Worm (Caenorhabditis elegans) whole organism, L1 larva: Measurements from ENCODE around the gene col-162.

ENCODE experiments used
- F16B12.6 ChIP-seq: fragments of 150-350 bp; optimal IDR thresholded peaks from 2 replicates; lab custom pipeline; 2014; ENCODE audit warnings: missing biosample characterization, missing genetic modification characterization
- aha-1 ChIP-seq: fragments of 150-350 bp; optimal IDR thresholded peaks from 2 replicates; lab custom pipeline; 2014; ENCODE audit warnings: missing biosample characterization, missing genetic modification characterization
- blmp-1 ChIP-seq: fragments of 150-350 bp; optimal IDR thresholded peaks from 2 replicates; lab custom pipeline; 2014; ENCODE audit warnings: missing biosample characterization, missing genetic modification characterization
- ceh-8 ChIP-seq: fragments of 200-800 bp; sonication (Bioruptor generic); optimal IDR thresholded peaks from 2 replicates; lab custom pipeline; 2018; ENCODE audit warnings: mild to moderate bottlenecking, missing genetic modification characterization, moderate library complexity, missing compliant biosample characterization
- ceh-90 ChIP-seq: sonication (generic microtip); optimal IDR thresholded peaks from 2 replicates; lab custom pipeline; 2016; ENCODE audit warnings: missing genetic modification characterization, missing compliant biosample characterization
- dsc-1 ChIP-seq: sonication (generic microtip); optimal IDR thresholded peaks from 2 replicates; lab custom pipeline; 2016; ENCODE audit warnings: mild to moderate bottlenecking, missing genetic modification characterization, missing compliant biosample characterization
- efl-1 ChIP-seq, 4 experiments: fragments of 150-350 bp; optimal IDR thresholded peaks in 3 of 4; peaks in 1 of 4; 1 replicate in 1 of 4; 2 replicates in 3 of 4; lab custom pipeline; 2014; ENCODE audit warnings: missing biosample characterization in 2 of 4, missing genetic modification characterization in 2 of 4, missing genetic modification reagents in 2 of 4
- egl-13 ChIP-seq: sonication (generic microtip); optimal IDR thresholded peaks from 2 replicates; lab custom pipeline; 2016; ENCODE audit warnings: missing genotype, missing genetic modification reagents, missing genetic modification characterization, missing compliant biosample characterization
- fos-1 ChIP-seq: fragments of 150-350 bp; optimal IDR thresholded peaks from 2 replicates; lab custom pipeline; 2014; ENCODE audit warnings: missing biosample characterization, missing genetic modification characterization
- grh-1 ChIP-seq: fragments of 200-800 bp; sonication (Bioruptor generic); IDR thresholded peaks from 2 replicates; pipeline ENCODE4 v1.3.6; 2022; ENCODE audit warnings: missing genetic modification reagents, missing genetic modification characterization, missing compliant biosample characterization
- hpl-2 ChIP-seq: fragments of 150-350 bp; optimal IDR thresholded peaks from 2 replicates; lab custom pipeline; 2014; ENCODE audit warnings: missing biosample characterization, missing genetic modification reagents, missing genetic modification characterization
- irx-1 ChIP-seq: sonication (generic microtip); optimal IDR thresholded peaks from 2 replicates; lab custom pipeline; 2016; ENCODE audit warnings: missing genetic modification characterization, missing compliant biosample characterization
- isw-1 ChIP-seq: fragments of 200-800 bp; sonication (Bioruptor generic); IDR thresholded peaks from 2 replicates; pipeline ENCODE4 v1.3.6; 2022; ENCODE audit warnings: missing genetic modification characterization, missing compliant biosample characterization
- lin-14 ChIP-seq: fragments of 200-800 bp; sonication (Bioruptor generic); optimal IDR thresholded peaks from 2 replicates; lab custom pipeline; 2018; ENCODE audit warnings: mild to moderate bottlenecking, missing genetic modification characterization, moderate library complexity, missing compliant biosample characterization
- lin-35 ChIP-seq, 2 experiments: fragments of 150-350 bp; optimal IDR thresholded peaks; 2 replicates each; lab custom pipeline; 2014; ENCODE audit warnings: missing biosample characterization in 2 of 2, missing genetic modification characterization in 2 of 2, missing genetic modification reagents in 2 of 2
- lin-39 ChIP-seq: fragments of 150-350 bp; optimal IDR thresholded peaks from 2 replicates; lab custom pipeline; 2014; ENCODE audit warnings: missing biosample characterization, missing genetic modification reagents, missing genetic modification characterization
- lir-3 ChIP-seq: sonication (generic microtip); optimal IDR thresholded peaks from 2 replicates; lab custom pipeline; 2016; ENCODE audit warnings: mild to moderate bottlenecking, missing genetic modification characterization, moderate library complexity, missing compliant biosample characterization; ENCODE audit not compliant: poor library complexity
- lsy-2 ChIP-seq, 2 experiments: fragments of 150-350 bp; optimal IDR thresholded peaks; 2 replicates each; lab custom pipeline; 2014; ENCODE audit warnings: missing biosample characterization in 2 of 2, missing genetic modification characterization in 2 of 2
- mab-9 ChIP-seq: fragments of 200-800 bp; sonication (Bioruptor generic); IDR thresholded peaks from 2 replicates; pipeline ENCODE4 v1.3.6; 2022; ENCODE audit warnings: missing genetic modification reagents, missing genetic modification characterization, missing compliant biosample characterization
- mdl-1 ChIP-seq, 2 experiments: fragments of 150-350 bp; optimal IDR thresholded peaks; 2 replicates each; lab custom pipeline; 2014 to 2017; ENCODE audit warnings: missing biosample characterization in 2 of 2, missing genetic modification characterization in 2 of 2, inconsistent platforms in 1 of 2
- mef-2 ChIP-seq: fragments of 150-350 bp; optimal IDR thresholded peaks from 2 replicates; lab custom pipeline; 2014; ENCODE audit warnings: missing biosample characterization, missing genetic modification characterization
- mep-1 ChIP-seq: fragments of 150-350 bp; optimal IDR thresholded peaks from 2 replicates; lab custom pipeline; 2014; ENCODE audit warnings: missing biosample characterization, missing genetic modification characterization
- nhr-11 ChIP-seq: fragments of 150-350 bp; optimal IDR thresholded peaks from 2 replicates; lab custom pipeline; 2014; ENCODE audit warnings: missing biosample characterization, missing genetic modification characterization
- nhr-12 ChIP-seq: sonication (generic microtip); optimal IDR thresholded peaks from 2 replicates; lab custom pipeline; 2017; ENCODE audit warnings: missing biosample characterization, missing genetic modification characterization
- nhr-19 ChIP-seq: fragments of 200-800 bp; sonication (Bioruptor generic); conservative IDR thresholded peaks from 2 replicates; pipeline ENCODE4 v1.3.6; 2022; ENCODE audit warnings: missing genetic modification characterization, missing compliant biosample characterization
- nhr-20 ChIP-seq: sonication (generic microtip); optimal IDR thresholded peaks from 2 replicates; lab custom pipeline; 2016; ENCODE audit warnings: mild to moderate bottlenecking, missing genetic modification characterization, missing compliant biosample characterization
- nhr-28 ChIP-seq: fragments of 150-350 bp; optimal IDR thresholded peaks from 2 replicates; lab custom pipeline; 2014; ENCODE audit warnings: missing biosample characterization, missing genetic modification characterization
- nhr-47 ChIP-seq: sonication (generic microtip); optimal IDR thresholded peaks from 2 replicates; lab custom pipeline; 2016; ENCODE audit warnings: mild to moderate bottlenecking, missing genetic modification characterization, moderate library complexity, missing compliant biosample characterization
- nhr-71 ChIP-seq: sonication (generic microtip); optimal IDR thresholded peaks from 2 replicates; lab custom pipeline; 2016; ENCODE audit warnings: mild to moderate bottlenecking, missing genetic modification characterization, moderate library complexity, missing compliant biosample characterization
- nhr-76 ChIP-seq: sonication (generic microtip); optimal IDR thresholded peaks from 2 replicates; lab custom pipeline; 2017; ENCODE audit warnings: missing biosample characterization, missing genetic modification characterization
- nhr-84 ChIP-seq: sonication (generic microtip); optimal IDR thresholded peaks from 2 replicates; lab custom pipeline; 2017; ENCODE audit warnings: missing biosample characterization, missing genetic modification characterization
- nhr-85 ChIP-seq: sonication (generic microtip); peaks from one replicate; lab custom pipeline; 2016; ENCODE audit warnings: missing genetic modification characterization, inconsistent platforms, missing compliant biosample characterization
- nhr-90 ChIP-seq: sonication (generic microtip); optimal IDR thresholded peaks from 2 replicates; lab custom pipeline; 2016; ENCODE audit warnings: mild to moderate bottlenecking, missing genetic modification characterization, missing compliant biosample characterization; ENCODE audit not compliant: poor library complexity
- pag-3 ChIP-seq: sonication (generic microtip); optimal IDR thresholded peaks from 2 replicates; lab custom pipeline; 2017; ENCODE audit warnings: missing genetic modification characterization, mild to moderate bottlenecking, missing compliant biosample characterization, antibody characterized with exemption, borderline replicate concordance; ENCODE audit not compliant: insufficient read depth
- pax-3 ChIP-seq: fragments of 200-800 bp; sonication (Bioruptor generic); optimal IDR thresholded peaks from 2 replicates; lab custom pipeline; 2018; ENCODE audit warnings: mild to moderate bottlenecking, missing genetic modification characterization, moderate library complexity, missing compliant biosample characterization
- rnt-1 ChIP-seq: sonication (generic microtip); optimal IDR thresholded peaks from 2 replicates; lab custom pipeline; 2016; ENCODE audit warnings: mild to moderate bottlenecking, missing genetic modification characterization, moderate library complexity, missing compliant biosample characterization
- snpc-4 ChIP-seq: fragments of 150-350 bp; optimal IDR thresholded peaks from 2 replicates; lab custom pipeline; 2014; ENCODE audit warnings: missing biosample characterization, missing genetic modification characterization
- snu-23 ChIP-seq: sonication (generic microtip); optimal IDR thresholded peaks from 2 replicates; lab custom pipeline; 2016; ENCODE audit warnings: missing genetic modification characterization, missing compliant biosample characterization
- sox-4 ChIP-seq: sonication (generic microtip); optimal IDR thresholded peaks from 2 replicates; lab custom pipeline; 2016; ENCODE audit warnings: missing genetic modification characterization, missing compliant biosample characterization
- sptf-1 ChIP-seq: fragments of 150-350 bp; optimal IDR thresholded peaks from 2 replicates; lab custom pipeline; 2014; ENCODE audit warnings: missing biosample characterization, missing genetic modification characterization
- sup-37 ChIP-seq: fragments of 200-800 bp; sonication (Bioruptor generic); optimal IDR thresholded peaks from 2 replicates; lab custom pipeline; 2018; ENCODE audit warnings: mild to moderate bottlenecking, missing genetic modification characterization, missing compliant biosample characterization
- swsn-7 ChIP-seq: sonication (generic microtip); optimal IDR thresholded peaks from 2 replicates; lab custom pipeline; 2016; ENCODE audit warnings: missing genetic modification characterization, missing compliant biosample characterization
- tbx-2 ChIP-seq: sonication (generic microtip); optimal IDR thresholded peaks from 2 replicates; lab custom pipeline; 2016; ENCODE audit warnings: missing genetic modification characterization, missing compliant biosample characterization
- tlp-1 ChIP-seq: fragments of 150-350 bp; optimal IDR thresholded peaks from 2 replicates; lab custom pipeline; 2014; ENCODE audit warnings: missing biosample characterization, missing genetic modification characterization
- unc-130 ChIP-seq: fragments of 150-350 bp; optimal IDR thresholded peaks from 2 replicates; lab custom pipeline; 2017; ENCODE audit warnings: missing biosample characterization, missing genetic modification characterization, inconsistent platforms
- unc-30 ChIP-seq: sonication (generic microtip); optimal IDR thresholded peaks from 2 replicates; lab custom pipeline; 2017; ENCODE audit warnings: missing biosample characterization, missing genetic modification characterization
- unc-62 ChIP-seq: fragments of 150-350 bp; optimal IDR thresholded peaks from 2 replicates; lab custom pipeline; 2014; ENCODE audit warnings: missing biosample characterization, missing genetic modification reagents, missing genetic modification characterization
- unc-86 ChIP-seq: sonication (generic microtip); optimal IDR thresholded peaks from 2 replicates; lab custom pipeline; 2016; ENCODE audit warnings: missing genetic modification characterization, missing compliant biosample characterization
- vab-15 ChIP-seq: sonication (generic microtip); optimal IDR thresholded peaks from 2 replicates; lab custom pipeline; 2017; ENCODE audit warnings: missing genotype, mild to moderate bottlenecking, missing genetic modification characterization, missing compliant biosample characterization
- zag-1 ChIP-seq: fragments of 150-350 bp; optimal IDR thresholded peaks from 2 replicates; lab custom pipeline; 2014; ENCODE audit warnings: missing biosample characterization, missing genetic modification characterization
- ztf-11 ChIP-seq, 2 experiments: sonication (generic microtip); optimal IDR thresholded peaks; 2 replicates each; lab custom pipeline; 2016 to 2017; ENCODE audit warnings: missing genetic modification characterization in 2 of 2, missing biosample characterization in 1 of 2, missing compliant biosample characterization in 1 of 2
- ztf-4 ChIP-seq: fragments of 150-350 bp; optimal IDR thresholded peaks from 2 replicates; lab custom pipeline; 2014; ENCODE audit warnings: missing biosample characterization, missing genetic modification characterization

Gene col-162

ce11 chrV:13468190-13468765 is 26.5 kb downstream of the col-162 start, which contains the start of the genes F25H9.6 and F25H9.7 (continued):
- peak; percentile 52 for TF ChIP-seq lin-39 (tag; lab: Kevin White, UChicago)
- TF ChIP-seq ceh-90 (tag; lab: Kevin White, UChicago): peak; percentile 95
- TF ChIP-seq grh-1: peak; percentile 85
- no peak for TF ChIP-seq zag-1 (tag; lab: Kevin White, UChicago)
- TF ChIP-seq vab-15 (tag; lab: Kevin White, UChicago): peak; percentile 94
- peak; percentile 34 for TF ChIP-seq ztf-4 (tag; lab: Kevin White, UChicago)
- TF ChIP-seq efl-1 (optimal IDR thresholded peaks at IDR 0.05; lab: Kevin White, UChicago): peak; percentile 80 to 83
- TF ChIP-seq efl-1 (GFP tag; optimal IDR thresholded peaks at IDR 0.05 in 1 of 2; lab: Kevin White, UChicago): peak; percentile 77 to 97
- peak; percentile 93 for TF ChIP-seq nhr-19
- TF ChIP-seq lin-35 (GFP tag; optimal IDR thresholded peaks at IDR 0.05; lab: Kevin White, UChicago): peak; percentile 63 to 84
- TF ChIP-seq lir-3 (tag; lab: Kevin White, UChicago): peak; percentile 99
- TF ChIP-seq snpc-4 (tag; lab: Kevin White, UChicago): peak; percentile 75
- TF ChIP-seq unc-130: peak; percentile 47
- no peak for TF ChIP-seq nhr-28 (tag; lab: Kevin White, UChicago)
- peak; percentile 27 for TF ChIP-seq hpl-2 (GFP tag; lab: Kevin White, UChicago)
- peak; percentile 97 for TF ChIP-seq sox-4 (tag; lab: Kevin White, UChicago)
- peak; percentile 95 for TF ChIP-seq snu-23 (GFP tag; lab: Kevin White, UChicago)
- TF ChIP-seq tbx-2 (tag; lab: Kevin White, UChicago): peak; percentile 97
- TF ChIP-seq nhr-12 (tag; lab: Kevin White, UChicago): no peak
- peak; percentile 89 for TF ChIP-seq mep-1 (tag; lab: Kevin White, UChicago)
- TF ChIP-seq sup-37 (GFP tag; lab: Kevin White, UChicago): peak; percentile 80
- TF ChIP-seq nhr-76: peak; percentile 48
- no peak for TF ChIP-seq unc-62 (GFP tag; lab: Kevin White, UChicago)
- TF ChIP-seq mdl-1 (tag; optimal IDR thresholded peaks at IDR 0.05; lab: Kevin White, UChicago): peak; percentile 37 to 96
- peak; percentile 94 for TF ChIP-seq nhr-20 (tag; lab: Kevin White, UChicago)
- peak; percentile 97 for TF ChIP-seq dsc-1
- no peak for TF ChIP-seq pag-3 (tag; lab: Kevin White, UChicago)
- peak; percentile 94 for TF ChIP-seq mab-9 (GFP tag; lab: Robert Waterston, UW)
- TF ChIP-seq swsn-7: peak; percentile 94
- TF ChIP-seq nhr-11 (tag; lab: Kevin White, UChicago): peak; percentile 39
- TF ChIP-seq nhr-85 (tag; lab: Kevin White, UChicago): peak; percentile 97
- TF ChIP-seq isw-1 (GFP tag; lab: Robert Waterston, UW): peak; percentile 83
- TF ChIP-seq pax-3: peak; percentile 100
- peak; percentile 98 for TF ChIP-seq nhr-90 (tag; lab: Kevin White, UChicago)
- TF ChIP-seq nhr-71 (tag; lab: Kevin White, UChicago): peak; percentile 96
- TF ChIP-seq lin-14 (GFP tag; lab: Kevin White, UChicago): peak; percentile 87
- peak; percentile 52 for TF ChIP-seq mef-2 (tag; lab: Kevin White, UChicago)
- peak; percentile 62 for TF ChIP-seq F16B12.6
- TF ChIP-seq fos-1 (tag; lab: Kevin White, UChicago): peak; percentile 72
- no peak for TF ChIP-seq unc-30
- peak; percentile 93 for TF ChIP-seq ceh-8 (GFP tag; lab: Kevin White, UChicago)
- peak; percentile 94 for TF ChIP-seq egl-13
- peak; percentile 100 for TF ChIP-seq rnt-1 (tag; lab: Kevin White, UChicago)
- TF ChIP-seq ztf-11 (tag; optimal IDR thresholded peaks at IDR 0.05; lab: Kevin White, UChicago): peak in 1 of 2 experiments; percentile 99
- no peak for TF ChIP-seq aha-1 (tag; lab: Kevin White, UChicago)
- peak; percentile 96 for TF ChIP-seq nhr-47 (tag; lab: Kevin White, UChicago)
- peak; percentile 88 for TF ChIP-seq unc-86 (tag; lab: Kevin White, UChicago)
- no peak for TF ChIP-seq sptf-1 (tag; lab: Kevin White, UChicago)
- TF ChIP-seq lsy-2 (tag; optimal IDR thresholded peaks at IDR 0.05; lab: Kevin White, UChicago): peak; percentile 79 to 87
- peak; percentile 97 for TF ChIP-seq irx-1 (tag; lab: Kevin White, UChicago)
- no peak for TF ChIP-seq nhr-84 (tag; lab: Kevin White, UChicago)
- no peak for TF ChIP-seq tlp-1 (tag; lab: Kevin White, UChicago)
- peak; percentile 60 for TF ChIP-seq blmp-1
